Worm (Caenorhabditis elegans) whole organism, L2 larva: ENCODE data around the gene acer-1.
A peak's percentile ranks its signal among the peaks of the same experiment; 100 is the strongest.

ENCODE experiments used
- C34F6.9 ChIP-seq: fragments of 150-350 bp; optimal IDR thresholded peaks from 2 replicates; lab custom pipeline; 2014; ENCODE audit warnings: missing biosample characterization, missing genetic modification characterization
- F13H6.1 ChIP-seq: sonication (generic microtip); optimal IDR thresholded peaks from 2 replicates; lab custom pipeline; 2016; ENCODE audit warnings: missing genetic modification characterization, missing compliant biosample characterization
- R02D3.7 ChIP-seq: fragments of 150-350 bp; optimal IDR thresholded peaks from 2 replicates; lab custom pipeline; 2014; ENCODE audit warnings: missing biosample characterization, missing genetic modification characterization
- Y55F3AM.14 ChIP-seq: fragments of 200-800 bp; sonication (Bioruptor generic); optimal IDR thresholded peaks from 2 replicates; lab custom pipeline; 2018; ENCODE audit warnings: mild to moderate bottlenecking, missing genetic modification characterization, missing compliant biosample characterization
- ZK546.5 ChIP-seq: sonication (generic microtip); optimal IDR thresholded peaks from 2 replicates; lab custom pipeline; 2017; ENCODE audit warnings: missing biosample characterization, missing genetic modification characterization
- alr-1 ChIP-seq: fragments of 150-350 bp; optimal IDR thresholded peaks from 2 replicates; lab custom pipeline; 2014; ENCODE audit warnings: missing biosample characterization, missing genetic modification characterization
- aly-2 ChIP-seq: fragments of 150-350 bp; optimal IDR thresholded peaks from 2 replicates; lab custom pipeline; 2014; ENCODE audit warnings: missing biosample characterization, missing genetic modification characterization
- ama-1 ChIP-seq: fragments of 150-350 bp; optimal IDR thresholded peaks from 2 replicates; lab custom pipeline; 2018; ENCODE audit warnings: inconsistent platforms
- blmp-1 ChIP-seq: sonication (generic microtip); optimal IDR thresholded peaks from 2 replicates; lab custom pipeline; 2017; ENCODE audit warnings: missing genetic modification characterization, mild to moderate bottlenecking, missing compliant biosample characterization, antibody characterized with exemption, moderate library complexity; ENCODE audit not compliant: insufficient read depth
- ceh-16 ChIP-seq: fragments of 150-350 bp; optimal IDR thresholded peaks from 2 replicates; lab custom pipeline; 2014; ENCODE audit warnings: missing biosample characterization, missing genetic modification characterization
- ceh-82 ChIP-seq: fragments of 150-350 bp; optimal IDR thresholded peaks from 2 replicates; lab custom pipeline; 2014; ENCODE audit warnings: missing biosample characterization, missing genetic modification characterization
- crh-2 ChIP-seq: sonication (generic microtip); optimal IDR thresholded peaks from 2 replicates; lab custom pipeline; 2017; ENCODE audit warnings: missing biosample characterization, missing genetic modification characterization
- dmd-4 ChIP-seq: sonication (generic microtip); optimal IDR thresholded peaks from 2 replicates; lab custom pipeline; 2017; ENCODE audit warnings: missing biosample characterization, missing genetic modification characterization
- egl-27 ChIP-seq: sonication (generic microtip); optimal IDR thresholded peaks from 3 replicates; lab custom pipeline; 2017; ENCODE audit warnings: missing biosample characterization, missing genetic modification reagents, missing genetic modification characterization
- elt-1 ChIP-seq: fragments of 150-350 bp; optimal IDR thresholded peaks from 2 replicates; lab custom pipeline; 2014; ENCODE audit warnings: missing biosample characterization, missing genetic modification characterization
- elt-3 ChIP-seq: sonication (generic microtip); optimal IDR thresholded peaks from 2 replicates; lab custom pipeline; 2017; ENCODE audit warnings: missing biosample characterization, missing genetic modification characterization
- fos-1 ChIP-seq: fragments of 150-350 bp; optimal IDR thresholded peaks from 2 replicates; lab custom pipeline; 2014; ENCODE audit warnings: missing biosample characterization, missing genetic modification characterization
- gmeb-1 ChIP-seq: fragments of 150-350 bp; optimal IDR thresholded peaks from 2 replicates; lab custom pipeline; 2014; ENCODE audit warnings: missing biosample characterization, missing genetic modification characterization
- lin-11 ChIP-seq: fragments of 150-350 bp; sonication (generic microtip); optimal IDR thresholded peaks from 2 replicates; lab custom pipeline; 2014; ENCODE audit warnings: missing biosample characterization, missing genetic modification characterization, inconsistent platforms, mixed read lengths
- lin-13 ChIP-seq: fragments of 150-350 bp; optimal IDR thresholded peaks from 2 replicates; lab custom pipeline; 2014; ENCODE audit warnings: missing biosample characterization, missing genetic modification reagents, missing genetic modification characterization
- lin-39 ChIP-seq: fragments of 150-350 bp; optimal IDR thresholded peaks from 2 replicates; lab custom pipeline; 2014; ENCODE audit warnings: missing biosample characterization, missing genetic modification reagents, missing genetic modification characterization
- lsy-2 ChIP-seq, 2 experiments: fragments of 150-350 bp in 1 of 2; sonication (generic microtip) in 1 of 2; optimal IDR thresholded peaks; 2 replicates each; lab custom pipeline; 2014 to 2017; ENCODE audit warnings: missing biosample characterization in 2 of 2, missing genetic modification characterization in 2 of 2
- mab-5 ChIP-seq: fragments of 150-350 bp; optimal IDR thresholded peaks from 2 replicates; lab custom pipeline; 2014; ENCODE audit warnings: missing biosample characterization, missing genetic modification characterization
- mbf-1 ChIP-seq: sonication (generic microtip); optimal IDR thresholded peaks from 2 replicates; lab custom pipeline; 2017; ENCODE audit warnings: missing biosample characterization, missing genetic modification characterization
- mdl-1 ChIP-seq, 2 experiments: fragments of 150-350 bp in 1 of 2; sonication (generic microtip) in 1 of 2; optimal IDR thresholded peaks; 2 replicates each; lab custom pipeline; 2017; ENCODE audit warnings: missing biosample characterization in 2 of 2, missing genetic modification characterization in 2 of 2
- nhr-10 ChIP-seq: sonication (generic microtip); optimal IDR thresholded peaks from 2 replicates; lab custom pipeline; 2017; ENCODE audit warnings: missing biosample characterization, missing genetic modification characterization
- nhr-11 ChIP-seq: fragments of 150-350 bp; optimal IDR thresholded peaks from 2 replicates; lab custom pipeline; 2014; ENCODE audit warnings: missing biosample characterization, missing genetic modification characterization
- nhr-12 ChIP-seq: fragments of 150-350 bp; optimal IDR thresholded peaks from 2 replicates; lab custom pipeline; 2014; ENCODE audit warnings: missing biosample characterization, missing genetic modification characterization
- nhr-129 ChIP-seq: fragments of 150-350 bp; optimal IDR thresholded peaks from 2 replicates; lab custom pipeline; 2014; ENCODE audit warnings: missing biosample characterization, missing genetic modification characterization
- nhr-21 ChIP-seq: fragments of 150-350 bp; optimal IDR thresholded peaks from 2 replicates; lab custom pipeline; 2014; ENCODE audit warnings: missing biosample characterization, missing genetic modification characterization
- nhr-23 ChIP-seq: fragments of 150-350 bp; optimal IDR thresholded peaks from 2 replicates; lab custom pipeline; 2014; ENCODE audit warnings: missing biosample characterization, missing genetic modification reagents, missing genetic modification characterization
- nhr-237 ChIP-seq: fragments of 150-350 bp; optimal IDR thresholded peaks from 2 replicates; lab custom pipeline; 2014; ENCODE audit warnings: missing biosample characterization, missing genetic modification characterization
- nhr-25 ChIP-seq: fragments of 150-350 bp; sonication (generic microtip); optimal IDR thresholded peaks from 3 replicates; lab custom pipeline; 2014; ENCODE audit warnings: missing biosample characterization, missing genetic modification characterization
- nhr-6 ChIP-seq: fragments of 150-350 bp; optimal IDR thresholded peaks from 2 replicates; lab custom pipeline; 2014; ENCODE audit warnings: missing biosample characterization, missing genetic modification characterization
- nhr-77 ChIP-seq: fragments of 150-350 bp; optimal IDR thresholded peaks from 2 replicates; lab custom pipeline; 2014; ENCODE audit warnings: missing biosample characterization, missing genetic modification characterization
- peb-1 ChIP-seq: fragments of 150-350 bp; optimal IDR thresholded peaks from 2 replicates; lab custom pipeline; 2014; ENCODE audit warnings: missing biosample characterization, missing genetic modification characterization
- sem-4 ChIP-seq: fragments of 150-350 bp; optimal IDR thresholded peaks from 2 replicates; lab custom pipeline; 2014; ENCODE audit warnings: missing biosample characterization, missing genetic modification reagents, missing genetic modification characterization
- skn-1 ChIP-seq: sonication (generic microtip); optimal IDR thresholded peaks from 2 replicates; lab custom pipeline; 2017; ENCODE audit warnings: missing biosample characterization, missing genetic modification characterization
- sma-3 ChIP-seq: sonication (generic microtip); optimal IDR thresholded peaks from 2 replicates; lab custom pipeline; 2016; ENCODE audit warnings: missing genetic modification reagents, missing genetic modification characterization, missing compliant biosample characterization
- sma-9 ChIP-seq, 2 experiments: fragments of 150-350 bp in 1 of 2; sonication (generic microtip) in 1 of 2; optimal IDR thresholded peaks; 2 replicates each; lab custom pipeline; 2014 to 2016; ENCODE audit warnings: missing genetic modification characterization in 2 of 2, mild to moderate bottlenecking in 1 of 2, missing biosample characterization in 1 of 2, missing compliant biosample characterization in 1 of 2, missing genetic modification reagents in 1 of 2, moderate library complexity in 1 of 2
- snpc-4 ChIP-seq: fragments of 150-350 bp; optimal IDR thresholded peaks from 2 replicates; lab custom pipeline; 2014; ENCODE audit warnings: missing biosample characterization, missing genetic modification characterization
- unc-39 ChIP-seq: fragments of 150-350 bp; optimal IDR thresholded peaks from 2 replicates; lab custom pipeline; 2014; ENCODE audit warnings: missing biosample characterization, missing genetic modification characterization
- unc-55 ChIP-seq: fragments of 150-350 bp; sonication (generic microtip); optimal IDR thresholded peaks from 3 replicates; lab custom pipeline; 2014; ENCODE audit warnings: missing biosample characterization, missing genetic modification reagents, missing genetic modification characterization
- unc-62 ChIP-seq: fragments of 150-350 bp; optimal IDR thresholded peaks from 2 replicates; lab custom pipeline; 2014; ENCODE audit warnings: missing biosample characterization, missing genetic modification reagents, missing genetic modification characterization
- zag-1 ChIP-seq: fragments of 150-350 bp; optimal IDR thresholded peaks from 2 replicates; lab custom pipeline; 2014; ENCODE audit warnings: missing biosample characterization, missing genetic modification characterization
- ztf-1 ChIP-seq: fragments of 200-800 bp; sonication (Bioruptor generic); conservative IDR thresholded peaks from 2 replicates; pipeline ENCODE4 v1.3.6; 2022; ENCODE audit warnings: missing genetic modification characterization, missing compliant biosample characterization
- ztf-11 ChIP-seq: sonication (generic microtip); optimal IDR thresholded peaks from 2 replicates; lab custom pipeline; 2017; ENCODE audit warnings: missing biosample characterization, missing genetic modification characterization
- ztf-4 ChIP-seq: fragments of 150-350 bp; optimal IDR thresholded peaks from 2 replicates; lab custom pipeline; 2014; ENCODE audit warnings: missing biosample characterization, missing genetic modification characterization

The acer-1 gene

ce11 chrII:6893589-6894245 lies 3.5 kb upstream of the acer-1 start, which contains the start of gene adal-1:
Gene adal-1, minus strand, starts transcription at chrII:6893639.
- TF ChIP-seq ZK546.5 (no peak), snpc-4 (tag; lab: Kevin White, UChicago) (no peak), skn-1 (no peak), lsy-2 (tag; optimal IDR thresholded peaks at IDR 0.05; lab: Kevin White, UChicago) (peak in 1 of 2 experiments; percentile 35), nhr-6 (no peak), crh-2 (tag; lab: Kevin White, UChicago) (no peak), nhr-12 (tag; lab: Kevin White, UChicago) (no peak), nhr-237 (no peak), ceh-16 (no peak)

DNA sequence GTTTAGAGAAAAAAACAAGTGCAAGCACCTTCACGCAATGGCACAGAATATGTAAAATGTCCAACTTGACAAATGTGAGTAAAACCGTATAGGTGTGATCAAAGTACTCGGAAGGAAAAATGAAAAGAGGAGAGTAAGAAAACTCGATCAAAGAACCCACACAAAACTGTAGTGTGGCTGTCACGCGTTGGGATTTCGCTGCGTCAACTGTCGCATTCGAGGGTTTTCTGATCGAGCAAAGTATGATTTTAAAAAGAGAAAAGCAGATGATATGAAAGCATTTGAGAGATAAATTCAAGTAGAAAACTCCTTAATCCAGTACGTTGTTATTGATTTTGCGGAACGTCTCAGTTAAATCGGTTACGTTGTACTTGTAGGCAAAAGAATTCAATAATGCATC lies 1.6 kb upstream of the acer-1 start:
- TF ChIP-seq crh-2 (tag; lab: Kevin White, UChicago) (peak; percentile 60), sma-9 (GFP tag; optimal IDR thresholded peaks at IDR 0.05; lab: Kevin White, UChicago) (peak; percentile 87), sma-9 (tag; optimal IDR thresholded peaks at IDR 0.05; lab: Kevin White, UChicago) (no peak), elt-1 (tag; lab: Kevin White, UChicago) (no peak), C34F6.9 (peak; percentile 11), lsy-2 (tag; optimal IDR thresholded peaks at IDR 0.05; lab: Kevin White, UChicago) (peak in 1 of 2 experiments; percentile 47), ceh-16 (no peak), ztf-11 (no peak), nhr-77 (tag; lab: Kevin White, UChicago) (no peak), nhr-6 (peak; percentile 47), lin-39 (tag; lab: Kevin White, UChicago) (no peak), aly-2 (tag; lab: Kevin White, UChicago) (no peak), nhr-12 (tag; lab: Kevin White, UChicago) (no peak), dmd-4 (tag; lab: Kevin White, UChicago) (no peak), nhr-11 (tag; lab: Kevin White, UChicago) (no peak), F13H6.1 (tag; lab: Kevin White, UChicago) (peak; percentile 68), sma-3 (GFP tag; lab: Kevin White, UChicago) (peak; percentile 74), alr-1 (tag; lab: Kevin White, UChicago) (no peak), Y55F3AM.14 (peak; percentile 6), nhr-10 (tag; lab: Kevin White, UChicago) (no peak), gmeb-1 (peak; percentile 50), nhr-25 (tag; lab: Kevin White, UChicago) (peak; percentile 36), egl-27 (tag; lab: Kevin White, UChicago) (no peak), unc-55 (GFP tag; lab: Kevin White, UChicago) (no peak), lin-11 (tag; lab: Kevin White, UChicago) (no peak), nhr-21 (peak; percentile 78), mab-5 (tag; lab: Kevin White, UChicago) (no peak), unc-62 (GFP tag; lab: Kevin White, UChicago) (no peak), nhr-129 (tag; lab: Kevin White, UChicago) (peak; percentile 89), lin-13 (GFP tag; lab: Kevin White, UChicago) (no peak), sem-4 (tag; lab: Kevin White, UChicago) (no peak), mbf-1 (tag; lab: Kevin White, UChicago) (no peak), skn-1 (no peak), snpc-4 (tag; lab: Kevin White, UChicago) (no peak), elt-3 (tag; lab: Kevin White, UChicago) (no peak), ztf-1 (no peak), blmp-1 (tag; lab: Kevin White, UChicago) (peak; percentile 73), zag-1 (tag; lab: Kevin White, UChicago) (no peak), ZK546.5 (no peak), ztf-4 (tag; lab: Kevin White, UChicago) (no peak), ama-1 (lab: Kevin White, UChicago) (peak; percentile 59), nhr-23 (tag; lab: Kevin White, UChicago) (no peak), peb-1 (tag; lab: Kevin White, UChicago) (no peak), fos-1 (peak; percentile 64), ceh-82 (tag; lab: Kevin White, UChicago) (no peak), R02D3.7 (tag; lab: Kevin White, UChicago) (no peak), nhr-237 (no peak), mdl-1 (tag; optimal IDR thresholded peaks at IDR 0.05; lab: Kevin White, UChicago) (peak in 1 of 2 experiments; percentile 42), unc-39 (tag; lab: Kevin White, UChicago) (no peak)
